Fruit fly (Drosophila melanogaster) whole organism, wandering third instar larva: Measurements from ENCODE around the gene CG15865.

Experiments
- CG9705 ChIP-seq: fragments of 200-800 bp; sonication (Bioruptor generic); optimal IDR thresholded peaks from 2 replicates; lab custom pipeline; 2018; ENCODE audit warnings: missing biosample characterization, mild to moderate bottlenecking, missing genetic modification characterization
- Dfd ChIP-seq: fragments of >200 bp; optimal IDR thresholded peaks from 2 replicates; lab custom pipeline; 2017; ENCODE audit warnings: missing biosample characterization, missing genetic modification characterization
- Hr78 ChIP-seq: fragments of >200 bp; optimal IDR thresholded peaks from 2 replicates; lab custom pipeline; 2017; ENCODE audit warnings: missing biosample characterization, missing genetic modification characterization
- N ChIP-seq: fragments of >200 bp; optimal IDR thresholded peaks from 2 replicates; lab custom pipeline; 2018; ENCODE audit warnings: missing biosample characterization, missing external identifiers, missing genetic modification characterization
- Sp1 ChIP-seq: fragments of 200-800 bp; sonication (Bioruptor generic); optimal IDR thresholded peaks from 3 replicates; lab custom pipeline; 2019; ENCODE audit warnings: missing biosample characterization, mild to moderate bottlenecking, missing genetic modification characterization, moderate library complexity
- ey ChIP-seq: fragments of 200-800 bp; sonication (Bioruptor generic); optimal IDR thresholded peaks from 2 replicates; lab custom pipeline; 2016; ENCODE audit warnings: missing biosample characterization, missing genetic modification characterization
- fru ChIP-seq: fragments of 200-800 bp; sonication (Bioruptor generic); optimal IDR thresholded peaks from 3 replicates; lab custom pipeline; 2016; ENCODE audit warnings: missing biosample characterization, mild to moderate bottlenecking, missing genetic modification characterization
- jim ChIP-seq: fragments of 175-275, 200-325 bp; sonication (Bioruptor generic); optimal IDR thresholded peaks from 2 replicates; lab custom pipeline; 2016; ENCODE audit warnings: missing biosample characterization, mild to moderate bottlenecking, missing genetic modification characterization
- pan ChIP-seq: fragments of >200 bp; optimal IDR thresholded peaks from 2 replicates; lab custom pipeline; 2017
- psq ChIP-seq: fragments of 200-800 bp; sonication (Bioruptor generic); optimal IDR thresholded peaks from 3 replicates; lab custom pipeline; 2017; ENCODE audit warnings: missing biosample characterization, mild to moderate bottlenecking, missing genetic modification characterization, moderate library complexity
- sv ChIP-seq: fragments of 200-800 bp; sonication (Bioruptor generic); optimal IDR thresholded peaks from 3 replicates; lab custom pipeline; 2016; ENCODE audit warnings: missing biosample characterization, missing genetic modification characterization
- usp ChIP-seq: fragments of >200 bp; optimal IDR thresholded peaks from 2 replicates; lab custom pipeline; 2017; ENCODE audit warnings: missing biosample characterization, missing genetic modification characterization
- woc ChIP-seq: sonication (Bioruptor generic); optimal IDR thresholded peaks from 2 replicates; lab custom pipeline; 2016; ENCODE audit warnings: missing biosample characterization, mild to moderate bottlenecking, missing genetic modification characterization

DNA sequence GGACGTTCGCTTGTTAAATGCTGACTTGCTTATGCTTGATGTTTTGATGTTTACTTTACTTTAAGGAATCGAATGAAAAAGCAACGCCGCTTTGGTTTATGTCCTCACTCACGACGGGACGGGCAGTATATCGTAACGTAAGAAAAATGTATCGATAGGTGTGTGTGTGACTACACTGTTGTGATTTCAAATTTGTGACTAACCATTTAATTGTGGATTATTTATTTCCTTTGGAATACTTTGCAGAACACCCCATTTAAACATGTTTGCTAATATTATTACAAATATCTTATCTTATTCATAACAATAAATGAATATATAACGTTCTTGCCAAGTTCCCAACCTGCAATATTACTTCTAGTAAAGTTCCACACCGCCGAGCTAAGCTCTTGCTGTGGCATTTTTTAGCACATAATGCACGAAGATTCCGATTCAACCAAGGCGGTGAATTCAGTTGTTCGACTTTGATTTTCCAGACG, 9.3 kb downstream of the CG15865 start, which contains the start of the genes Nemp and r:
- no peak for TF ChIP-seq pan (lab: Kevin White, UChicago)
- peak; percentile 23 for TF ChIP-seq fru (GFP tag; lab: Kevin White, UChicago)
- TF ChIP-seq psq, result no peak
- TF ChIP-seq Dfd, result no peak
- TF ChIP-seq N (GFP tag; lab: Kevin White, UChicago), result no peak
- TF ChIP-seq Hr78 (GFP tag; lab: Kevin White, UChicago), result no peak
- TF ChIP-seq woc (GFP tag; lab: Kevin White, UChicago), result no peak
- no peak for TF ChIP-seq jim (GFP tag; lab: Kevin White, UChicago)
- no peak for TF ChIP-seq CG9705 (GFP tag; lab: Kevin White, UChicago)
- TF ChIP-seq usp (GFP tag; lab: Kevin White, UChicago), result no peak
- TF ChIP-seq ey (GFP tag; lab: Kevin White, UChicago), result no peak
- TF ChIP-seq Sp1 (GFP tag; lab: Kevin White, UChicago), result no peak
- TF ChIP-seq sv, result no peak
